Worm (Caenorhabditis elegans): ENCODE results near the gene C34E10.10.
A peak's percentile ranks its signal among the peaks of the same experiment; 100 is the strongest.

The C34E10.10 gene

ce11 chrIII:5190671-5191174 is 37.0 kb downstream of the C34E10.10 start, which contains the start of gene hira-1 (continued):
- TF ChIP-seq fkh-2 (tag; optimal IDR thresholded peaks at IDR 0.05) = no peak
- TF ChIP-seq egl-5 (tag; optimal IDR thresholded peaks at IDR 0.05) = no peak
- TF ChIP-seq nhr-77 (tag; optimal IDR thresholded peaks at IDR 0.05) = no peak
- TF ChIP-seq eor-1 (tag; optimal IDR thresholded peaks at IDR 0.05) = no peak
- no peak for TF ChIP-seq nhr-67 (tag; optimal IDR thresholded peaks at IDR 0.05)
- no peak for TF ChIP-seq lin-39 (tag; optimal IDR thresholded peaks at IDR 0.05)

ce11 chrIII:5190179-5190578 is 37.5 kb downstream of the C34E10.10 start:
- TF ChIP-seq zag-1 (tag; optimal IDR thresholded peaks at IDR 0.05) = no peak
- peak; percentile 41 for TF ChIP-seq nhr-43 (tag; optimal IDR thresholded peaks at IDR 0.05; ENCODE audit: poor library complexity, severe bottlenecking)
- no peak for TF ChIP-seq egl-27 (tag; optimal IDR thresholded peaks at IDR 0.05)
- TF ChIP-seq ceh-82 (tag; optimal IDR thresholded peaks at IDR 0.05) = no peak
- TF ChIP-seq nfya-1 (tag; optimal IDR thresholded peaks at IDR 0.05; ENCODE audit: insufficient read depth) = peak; percentile 24
- no peak for TF ChIP-seq skn-1 (tag; optimal IDR thresholded peaks at IDR 0.05)
- no peak for TF ChIP-seq nhr-12 (tag; optimal IDR thresholded peaks at IDR 0.05)
- peak; percentile 43 for TF ChIP-seq pha-4 (tag; optimal IDR thresholded peaks at IDR 0.05)
- TF ChIP-seq tbx-2 (tag; optimal IDR thresholded peaks at IDR 0.05) = no peak
- peak; percentile 44 for TF ChIP-seq nhr-23 (tag; optimal IDR thresholded peaks at IDR 0.05)
- TF ChIP-seq nhr-11 (tag; optimal IDR thresholded peaks at IDR 0.05) = no peak
- no peak for TF ChIP-seq unc-39 (tag; optimal IDR thresholded peaks at IDR 0.05)
- TF ChIP-seq ceh-9 (tag; optimal IDR thresholded peaks at IDR 0.05) = no peak
- no peak for TF ChIP-seq ztf-4 (tag; optimal IDR thresholded peaks at IDR 0.05)
- no peak for TF ChIP-seq egl-5 (tag; optimal IDR thresholded peaks at IDR 0.05)
- no peak for TF ChIP-seq nhr-25 (tag; optimal IDR thresholded peaks at IDR 0.05)
- no peak for TF ChIP-seq ZK546.5 (tag; optimal IDR thresholded peaks at IDR 0.05)
- no peak for TF ChIP-seq elt-2 (tag; optimal IDR thresholded peaks at IDR 0.05)
- no peak for TF ChIP-seq ztf-11 (tag; optimal IDR thresholded peaks at IDR 0.05)
- TF ChIP-seq mdl-1 (tag; optimal IDR thresholded peaks at IDR 0.05) = no peak
- TF ChIP-seq nhr-67 (tag; optimal IDR thresholded peaks at IDR 0.05) = no peak

ce11 chrIII:5188426-5188825 is 39.3 kb downstream of the C34E10.10 start, which contains the start of gene K10D2.8:
Gene K10D2.8, plus strand, starts transcription at chrIII:5188726.
- TF ChIP-seq elt-1 (tag; optimal IDR thresholded peaks at IDR 0.05) = no peak
- TF ChIP-seq hmg-11 (tag; optimal IDR thresholded peaks at IDR 0.05) = no peak
- no peak for TF ChIP-seq ceh-28 (tag; optimal IDR thresholded peaks at IDR 0.05)
- no peak for TF ChIP-seq tbx-2 (tag; optimal IDR thresholded peaks at IDR 0.05)
- TF ChIP-seq R02D3.7 (tag; optimal IDR thresholded peaks at IDR 0.05) = no peak
- TF ChIP-seq nhr-23 (tag; optimal IDR thresholded peaks at IDR 0.05) = no peak
- TF ChIP-seq unc-62 (GFP tag; optimal IDR thresholded peaks at IDR 0.05) = no peak
- TF ChIP-seq elt-3 (tag; optimal IDR thresholded peaks at IDR 0.05) = no peak
- no peak for TF ChIP-seq mdl-1 (tag; optimal IDR thresholded peaks at IDR 0.05)
- TF ChIP-seq nfya-1 (tag; optimal IDR thresholded peaks at IDR 0.05; ENCODE audit: insufficient read depth) = no peak
- TF ChIP-seq skn-1 (tag; optimal IDR thresholded peaks at IDR 0.05) = no peak
- TF ChIP-seq egl-5 (tag; optimal IDR thresholded peaks at IDR 0.05) = no peak
- TF ChIP-seq jun-1 (tag; optimal IDR thresholded peaks at IDR 0.05) = no peak
- no peak for TF ChIP-seq unc-39 (tag; optimal IDR thresholded peaks at IDR 0.05)

- TF ChIP-seq elt-3 (tag; optimal IDR thresholded peaks at IDR 0.05) (no peak), nhr-25 (tag; optimal IDR thresholded peaks at IDR 0.05) (no peak), hmg-11 (tag; optimal IDR thresholded peaks at IDR 0.05) (no peak), nhr-28 (tag; optimal IDR thresholded peaks at IDR 0.05) (no peak), tbx-2 (tag; optimal IDR thresholded peaks at IDR 0.05) (no peak), eor-1 (tag; optimal IDR thresholded peaks at IDR 0.05) (no peak), ceh-16 (tag; optimal IDR thresholded peaks at IDR 0.05) (no peak), daf-12 (tag; optimal IDR thresholded peaks at IDR 0.05) (no peak), ZK546.5 (tag; optimal IDR thresholded peaks at IDR 0.05) (no peak), zag-1 (tag; optimal IDR thresholded peaks at IDR 0.05) (no peak), ama-1 (optimal IDR thresholded peaks at IDR 0.05) (no peak), fkh-10 (GFP tag; optimal IDR thresholded peaks at IDR 0.05) (no peak), ceh-82 (tag; optimal IDR thresholded peaks at IDR 0.05) (no peak), egl-5 (tag; optimal IDR thresholded peaks at IDR 0.05) (no peak), ceh-9 (tag; optimal IDR thresholded peaks at IDR 0.05) (no peak), pha-4 (tag; optimal IDR thresholded peaks at IDR 0.05) (no peak)
These were observed 42.1 kb downstream of the C34E10.10 start, which contains the start of gene pup-2 for ce11 chrIII:5185620-5186019. Gene pup-2, plus strand, starts transcription at chrIII:5185920.
